Worm (Caenorhabditis elegans) whole organism, young adult: Measurements from ENCODE around the gene gnrr-3.
A peak's percentile ranks its signal among the peaks of the same experiment; 100 is the strongest.

Experiments
- B0019.2 ChIP-seq: fragments of 200-800 bp; sonication (Bioruptor generic); conservative IDR thresholded peaks from 2 replicates; pipeline ENCODE4 v1.3.6; 2022; ENCODE audit warnings: missing genetic modification reagents, missing genetic modification characterization, missing compliant biosample characterization
- B0035.1 ChIP-seq: sonication (generic microtip); optimal IDR thresholded peaks from 2 replicates; lab custom pipeline; 2016; ENCODE audit warnings: missing genetic modification characterization, mild to moderate bottlenecking, missing compliant biosample characterization, missing genotype, missing genetic modification reagents
- B0336.3 ChIP-seq: fragments of 200-800 bp; sonication (Bioruptor generic); IDR thresholded peaks from 2 replicates; pipeline ENCODE4 v1.3.6; 2022; ENCODE audit warnings: missing genetic modification characterization, missing compliant biosample characterization
- C17E4.6 ChIP-seq: fragments of 200-800 bp; sonication (Bioruptor generic); IDR thresholded peaks from 2 replicates; pipeline ENCODE4 v1.3.6; 2022; ENCODE audit warnings: missing genetic modification reagents, missing genetic modification characterization, missing compliant biosample characterization
- F10E7.11 ChIP-seq: sonication (generic microtip); optimal IDR thresholded peaks from 2 replicates; lab custom pipeline; 2017; ENCODE audit warnings: mild to moderate bottlenecking, missing genetic modification characterization, moderate library complexity, missing compliant biosample characterization
- F22D6.2 ChIP-seq: sonication (generic microtip); optimal IDR thresholded peaks from 2 replicates; lab custom pipeline; 2016; ENCODE audit warnings: mild to moderate bottlenecking, missing genetic modification characterization, missing compliant biosample characterization
- F57A8.1 ChIP-seq: fragments of 200-800 bp; sonication (Bioruptor generic); optimal IDR thresholded peaks from 2 replicates; lab custom pipeline; 2018; ENCODE audit warnings: mild to moderate bottlenecking, missing genetic modification characterization, moderate library complexity, missing compliant biosample characterization
- F57C9.4 ChIP-seq: sonication (generic microtip); optimal IDR thresholded peaks from 2 replicates; lab custom pipeline; 2017; ENCODE audit warnings: mild to moderate bottlenecking, missing genetic modification characterization, missing compliant biosample characterization
- T26A5.8 ChIP-seq: sonication (generic microtip); optimal IDR thresholded peaks from 2 replicates; lab custom pipeline; 2016; ENCODE audit warnings: missing genetic modification characterization, missing compliant biosample characterization
- Y56A3A.18 ChIP-seq: fragments of 200-800 bp; sonication (Bioruptor generic); IDR thresholded peaks from 2 replicates; pipeline ENCODE4 v1.3.6; 2022; ENCODE audit warnings: missing genetic modification reagents, missing genetic modification characterization, missing compliant biosample characterization
- Y67H2A.10 ChIP-seq: fragments of 200-800 bp; sonication (Bioruptor generic); conservative IDR thresholded peaks from 2 replicates; pipeline ENCODE4 v1.3.6; 2022; ENCODE audit warnings: missing genetic modification reagents, missing genetic modification characterization, missing compliant biosample characterization
- Y79H2A.3 ChIP-seq: fragments of 200-800 bp; sonication (Bioruptor generic); conservative IDR thresholded peaks from 2 replicates; pipeline ENCODE4 v1.3.6; 2022; ENCODE audit warnings: missing genetic modification reagents, missing genetic modification characterization, missing compliant biosample characterization
- akir-1 ChIP-seq: fragments of 200-800 bp; sonication (Bioruptor generic); optimal IDR thresholded peaks from 2 replicates; lab custom pipeline; 2018; ENCODE audit warnings: mild to moderate bottlenecking, missing genetic modification characterization, moderate library complexity, missing compliant biosample characterization
- athp-1 ChIP-seq: sonication (generic microtip); optimal IDR thresholded peaks from 2 replicates; lab custom pipeline; 2017; ENCODE audit warnings: mild to moderate bottlenecking, missing genetic modification characterization, missing compliant biosample characterization
- attf-6 ChIP-seq: fragments of 200-800 bp; sonication (Bioruptor generic); IDR thresholded peaks from 2 replicates; pipeline ENCODE4 v1.3.6; 2022; ENCODE audit warnings: missing genetic modification reagents, missing genetic modification characterization, missing compliant biosample characterization
- ceh-100 ChIP-seq: fragments of 200-800 bp; sonication (Bioruptor generic); IDR thresholded peaks from 2 replicates; pipeline ENCODE4 v1.3.6; 2022; ENCODE audit warnings: missing genetic modification reagents, missing genetic modification characterization, missing compliant biosample characterization
- ceh-58 ChIP-seq: fragments of 200-800 bp; sonication (Bioruptor generic); IDR thresholded peaks from 2 replicates; pipeline ENCODE4 v1.3.6; 2022; ENCODE audit warnings: missing genetic modification characterization, missing compliant biosample characterization
- chd-7 ChIP-seq: sonication (generic microtip); optimal IDR thresholded peaks from 2 replicates; lab custom pipeline; 2016; ENCODE audit warnings: mild to moderate bottlenecking, missing genetic modification characterization, moderate library complexity, missing compliant biosample characterization
- die-1 ChIP-seq: sonication (generic microtip); optimal IDR thresholded peaks from 2 replicates; lab custom pipeline; 2016; ENCODE audit warnings: missing genotype, mild to moderate bottlenecking, missing genetic modification characterization, missing compliant biosample characterization
- egl-18 ChIP-seq: fragments of 200-800 bp; sonication (Bioruptor generic); IDR thresholded peaks from 2 replicates; pipeline ENCODE4 v1.3.6; 2022; ENCODE audit warnings: missing genetic modification reagents, missing genetic modification characterization, missing compliant biosample characterization
- egl-44 ChIP-seq: fragments of 200-800 bp; sonication (Bioruptor generic); IDR thresholded peaks from 2 replicates; pipeline ENCODE4 v1.3.6; 2022; ENCODE audit warnings: missing genetic modification reagents, missing genetic modification characterization, missing compliant biosample characterization
- ets-4 ChIP-seq: fragments of 200-800 bp; sonication (Bioruptor generic); optimal IDR thresholded peaks from 2 replicates; lab custom pipeline; 2018; ENCODE audit warnings: mild to moderate bottlenecking, missing genetic modification characterization, missing compliant biosample characterization
- fkh-3 ChIP-seq: sonication (generic microtip); optimal IDR thresholded peaks from 2 replicates; lab custom pipeline; 2016; ENCODE audit warnings: mild to moderate bottlenecking, missing genetic modification characterization, missing compliant biosample characterization
- gei-17 ChIP-seq: fragments of 200-800 bp; sonication (Bioruptor generic); optimal IDR thresholded peaks from 2 replicates; lab custom pipeline; 2018; ENCODE audit warnings: mild to moderate bottlenecking, missing genetic modification characterization, missing compliant biosample characterization
- hmg-1.2 ChIP-seq: fragments of 200-800 bp; sonication (Bioruptor generic); IDR thresholded peaks from 2 replicates; pipeline ENCODE4 v1.3.6; 2022; ENCODE audit warnings: missing genetic modification reagents, missing genetic modification characterization, missing compliant biosample characterization
- hmg-20 ChIP-seq: fragments of 200-800 bp; sonication (Bioruptor generic); IDR thresholded peaks from 2 replicates; pipeline ENCODE4 v1.3.6; 2022; ENCODE audit warnings: missing genetic modification reagents, missing genetic modification characterization, missing compliant biosample characterization
- hsf-1 ChIP-seq: fragments of 200-800 bp; sonication (Bioruptor generic); IDR thresholded peaks from 2 replicates; pipeline ENCODE4 v1.3.6; 2022; ENCODE audit warnings: missing genetic modification reagents, missing genetic modification characterization, missing compliant biosample characterization
- let-526 ChIP-seq: fragments of 200-800 bp; sonication (Bioruptor generic); IDR thresholded peaks from 2 replicates; pipeline ENCODE4 v1.3.6; 2022; ENCODE audit warnings: missing genetic modification reagents, missing genetic modification characterization, missing compliant biosample characterization
- lin-35 ChIP-seq, 3 experiments: fragments of 150-350 bp in 2 of 3; sonication (generic microtip) in 1 of 3; optimal IDR thresholded peaks; 2 replicates each; lab custom pipeline; 2014 to 2018; ENCODE audit warnings: missing biosample characterization in 3 of 3, missing genetic modification characterization in 3 of 3, missing genetic modification reagents in 3 of 3
- mcd-1 ChIP-seq: fragments of 200-800 bp; sonication (Bioruptor generic); IDR thresholded peaks from 2 replicates; pipeline ENCODE4 v1.3.6; 2022; ENCODE audit warnings: missing genetic modification reagents, missing genetic modification characterization, missing compliant biosample characterization
- mel-28 ChIP-seq: sonication (generic microtip); optimal IDR thresholded peaks from 2 replicates; lab custom pipeline; 2016; ENCODE audit warnings: borderline replicate concordance, mild to moderate bottlenecking, missing genetic modification characterization, missing compliant biosample characterization
- mes-4 ChIP-seq: sonication (generic microtip); optimal IDR thresholded peaks from 2 replicates; lab custom pipeline; 2016; ENCODE audit warnings: missing genotype, missing genetic modification characterization, missing compliant biosample characterization
- mxl-1 ChIP-seq: sonication (generic microtip); optimal IDR thresholded peaks from 2 replicates; lab custom pipeline; 2016; ENCODE audit warnings: missing genetic modification characterization, missing compliant biosample characterization
- nfya-1 ChIP-seq: sonication (generic microtip); optimal IDR thresholded peaks from 2 replicates; lab custom pipeline; 2017; ENCODE audit warnings: antibody characterized with exemption, missing compliant biosample characterization, missing genetic modification characterization, borderline replicate concordance; ENCODE audit not compliant: insufficient read depth
- nfya-2 ChIP-seq: fragments of 200-800 bp; sonication (Bioruptor generic); IDR thresholded peaks from 2 replicates; pipeline ENCODE4 v1.3.6; 2022; ENCODE audit warnings: missing genetic modification reagents, missing genetic modification characterization, missing compliant biosample characterization
- nhr-179 ChIP-seq: sonication (generic microtip); optimal IDR thresholded peaks from 2 replicates; lab custom pipeline; 2016; ENCODE audit warnings: mild to moderate bottlenecking, missing genetic modification characterization, missing compliant biosample characterization
- nhr-27 ChIP-seq: fragments of 200-800 bp; sonication (Bioruptor generic); optimal IDR thresholded peaks from 2 replicates; lab custom pipeline; 2018; ENCODE audit warnings: mild to moderate bottlenecking, missing genetic modification characterization, moderate library complexity, missing compliant biosample characterization
- nhr-80 ChIP-seq: sonication (generic microtip); optimal IDR thresholded peaks from 2 replicates; lab custom pipeline; 2016; ENCODE audit warnings: missing genetic modification characterization, missing compliant biosample characterization
- rcor-1 ChIP-seq: fragments of 200-800 bp; sonication (Bioruptor generic); IDR thresholded peaks from 2 replicates; pipeline ENCODE4 v1.3.6; 2022; ENCODE audit warnings: missing genetic modification reagents, missing genetic modification characterization, missing compliant biosample characterization
- repo-1 ChIP-seq: sonication (generic microtip); optimal IDR thresholded peaks from 2 replicates; lab custom pipeline; 2017; ENCODE audit warnings: mild to moderate bottlenecking, missing genetic modification characterization, missing compliant biosample characterization
- sea-2 ChIP-seq: fragments of 200-800 bp; sonication (Bioruptor generic); IDR thresholded peaks from 2 replicates; pipeline ENCODE4 v1.3.6; 2022; ENCODE audit warnings: missing genetic modification characterization, missing compliant biosample characterization
- somi-1 ChIP-seq: fragments of 200-800 bp; sonication (Bioruptor generic); optimal IDR thresholded peaks from 2 replicates; lab custom pipeline; 2018; ENCODE audit warnings: mild to moderate bottlenecking, missing genetic modification characterization, missing compliant biosample characterization
- tbp1 ChIP-seq: fragments of 200-800 bp; sonication (Bioruptor generic); optimal IDR thresholded peaks from 2 replicates; lab custom pipeline; 2018; ENCODE audit warnings: mild to moderate bottlenecking, missing genetic modification characterization, missing compliant biosample characterization
- unc-130 ChIP-seq: sonication (generic microtip); optimal IDR thresholded peaks from 2 replicates; lab custom pipeline; 2016; ENCODE audit warnings: missing genetic modification reagents, missing genetic modification characterization, missing compliant biosample characterization
- zfh-2 ChIP-seq: fragments of 200-800 bp; sonication (Bioruptor generic); conservative IDR thresholded peaks from 2 replicates; pipeline ENCODE4 v1.3.6; 2022; ENCODE audit warnings: missing genetic modification reagents, missing genetic modification characterization, missing compliant biosample characterization
- ztf-18 ChIP-seq: sonication (generic microtip); optimal IDR thresholded peaks from 2 replicates; lab custom pipeline; 2016; ENCODE audit warnings: missing genotype, mild to moderate bottlenecking, missing genetic modification characterization, missing compliant biosample characterization
- ztf-22 ChIP-seq: fragments of 200-800 bp; sonication (Bioruptor generic); optimal IDR thresholded peaks from 2 replicates; lab custom pipeline; 2018; ENCODE audit warnings: mild to moderate bottlenecking, missing genetic modification characterization, moderate library complexity, missing compliant biosample characterization
- ztf-25 ChIP-seq: fragments of 200-800 bp; sonication (Bioruptor generic); IDR thresholded peaks from 2 replicates; pipeline ENCODE4 v1.3.6; 2022; ENCODE audit warnings: missing genetic modification reagents, missing genetic modification characterization, missing compliant biosample characterization
- ztf-26 ChIP-seq: sonication (generic microtip); optimal IDR thresholded peaks from 2 replicates; lab custom pipeline; 2017; ENCODE audit warnings: missing genetic modification characterization, missing compliant biosample characterization

Gene gnrr-3

ce11 chrX:10017975-10018654, 31.1 kb upstream of the gnrr-3 start, which contains the start of gene F19C6.4 (continued):
- TF ChIP-seq somi-1: no peak
- no peak for TF ChIP-seq C17E4.6 (GFP tag; lab: Robert Waterston, UW)
- TF ChIP-seq T26A5.8 (tag; lab: Kevin White, UChicago): no peak
- TF ChIP-seq B0035.1 (tag; lab: Kevin White, UChicago): no peak
- TF ChIP-seq chd-7: peak; percentile 10
- no peak for TF ChIP-seq B0019.2 (GFP tag; lab: Robert Waterston, UW)
- TF ChIP-seq Y79H2A.3 (GFP tag; lab: Robert Waterston, UW): no peak
- TF ChIP-seq sea-2 (GFP tag; lab: Robert Waterston, UW): no peak
- peak; percentile 90 for TF ChIP-seq tbp1 (GFP tag; lab: Kevin White, UChicago)
- no peak for TF ChIP-seq die-1 (tag; lab: Kevin White, UChicago)
- TF ChIP-seq mxl-1 (tag; lab: Kevin White, UChicago): no peak
- TF ChIP-seq F22D6.2 (tag; lab: Kevin White, UChicago): no peak
- 0 out of 2 replicates have a peak, but pooled peaks have one; percentile 40 for TF ChIP-seq rcor-1 (GFP tag; lab: Robert Waterston, UW)
- TF ChIP-seq hsf-1: no peak
- TF ChIP-seq nhr-27 (tag; lab: Kevin White, UChicago): no peak
- TF ChIP-seq gei-17 (GFP tag; lab: Kevin White, UChicago): no peak
- TF ChIP-seq ztf-18 (tag; lab: Kevin White, UChicago): peak; percentile 31
- no peak for TF ChIP-seq ets-4
- TF ChIP-seq lin-35 (GFP tag; optimal IDR thresholded peaks at IDR 0.05; lab: Kevin White, UChicago): no peak
- TF ChIP-seq unc-130 (GFP tag; lab: Kevin White, UChicago): peak; percentile 43
- peak; percentile 60 for TF ChIP-seq hmg-1.2
- no peak for TF ChIP-seq mes-4 (tag; lab: Kevin White, UChicago)
- peak; percentile 47 for TF ChIP-seq nhr-179 (tag; lab: Kevin White, UChicago)
- no peak for TF ChIP-seq nfya-1 (tag; lab: Kevin White, UChicago)
- no peak for TF ChIP-seq fkh-3 (tag; lab: Kevin White, UChicago)
- TF ChIP-seq egl-18 (GFP tag; lab: Robert Waterston, UW): no peak
- no peak for TF ChIP-seq F57C9.4 (tag; lab: Kevin White, UChicago)
- no peak for TF ChIP-seq mel-28
- peak; percentile 11 for TF ChIP-seq nhr-80
- no peak for TF ChIP-seq ceh-58 (GFP tag; lab: Robert Waterston, UW)
- no peak for TF ChIP-seq F57A8.1 (GFP tag; lab: Kevin White, UChicago)
- no peak for TF ChIP-seq ztf-26 (tag; lab: Kevin White, UChicago)
- TF ChIP-seq Y67H2A.10 (GFP tag; lab: Robert Waterston, UW): no peak
- TF ChIP-seq mcd-1 (GFP tag; lab: Robert Waterston, UW): no peak
- TF ChIP-seq attf-6 (GFP tag; lab: Robert Waterston, UW): no peak
- TF ChIP-seq nfya-2: no peak
- no peak for TF ChIP-seq repo-1 (tag; lab: Kevin White, UChicago)
- no peak for TF ChIP-seq ztf-22 (GFP tag; lab: Kevin White, UChicago)
- TF ChIP-seq ceh-100 (GFP tag; lab: Robert Waterston, UW): no peak
- no peak for TF ChIP-seq B0336.3 (GFP tag; lab: Robert Waterston, UW)
- no peak for TF ChIP-seq let-526
- TF ChIP-seq ztf-25: 0 out of 2 replicates have a peak, but pooled peaks have one; percentile 62
- TF ChIP-seq F10E7.11 (tag; lab: Kevin White, UChicago): no peak
- peak; percentile 79 for TF ChIP-seq Y56A3A.18 (GFP tag; lab: Robert Waterston, UW)
- no peak for TF ChIP-seq athp-1
- no peak for TF ChIP-seq hmg-20 (GFP tag; lab: Robert Waterston, UW)
- TF ChIP-seq zfh-2 (GFP tag; lab: Robert Waterston, UW): no peak
- TF ChIP-seq akir-1 (GFP tag; lab: Kevin White, UChicago): no peak
- peak; percentile 54; the same call in 1 of the 2 replicates for TF ChIP-seq egl-44
